Fruit fly (Drosophila melanogaster): ENCODE measurements around the gene Sema5c.
A peak's percentile ranks its signal among the peaks of the same experiment; 100 is the strongest.

DNA sequence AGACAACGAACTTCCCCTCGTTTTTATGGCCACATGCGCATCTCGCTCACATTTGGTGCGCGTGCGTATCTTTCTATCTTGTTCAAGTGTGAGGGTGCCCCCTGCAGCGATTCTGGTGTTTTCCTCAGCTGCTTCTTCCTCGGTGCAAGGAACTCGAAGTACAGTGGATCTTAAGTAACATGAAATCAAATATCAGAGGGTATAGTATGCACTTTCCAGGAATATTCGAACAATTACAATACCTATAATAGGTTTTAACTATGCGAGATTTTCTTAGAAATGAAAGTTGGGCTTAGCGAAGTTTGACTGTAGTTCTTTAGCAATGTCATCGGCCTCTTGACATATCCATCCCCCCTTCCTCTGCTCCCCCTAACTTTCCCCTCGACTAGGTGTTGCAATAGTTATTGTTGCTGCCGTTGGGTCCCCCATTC lies 18.8 kb downstream of the Sema5c start:
- TF ChIP-seq CG15710 (tag; optimal IDR thresholded peaks at IDR 0.05) = peak; percentile 59
- peak; percentile 64 for TF ChIP-seq CG17806 (tag; optimal IDR thresholded peaks at IDR 0.05)
- TF ChIP-seq CG32121 (GFP tag; IDR thresholded peaks at IDR 0.05) = no peak
- no peak for TF ChIP-seq CG10348 (GFP tag; IDR thresholded peaks at IDR 0.05)
